Worm (Caenorhabditis elegans): Measurements from ENCODE around the gene F18H3.4.

F18H3.4 gene

ce11 chrX:13518861-13519713, 9.8 kb upstream of the F18H3.4 start, which contains the start of the genes cdk-4 and F18H3.1:
Gene cdk-4 (minus strand): TSS chrX:13518911.
Gene F18H3.1 (plus strand): TSS chrX:13519663.
- TF ChIP-seq lin-35 (GFP tag; optimal IDR thresholded peaks at IDR 0.05), result peak; percentile 23 to 33
- TF ChIP-seq nhr-47 (tag; optimal IDR thresholded peaks at IDR 0.05), result peak; percentile 30
- TF ChIP-seq rnt-1 (tag; optimal IDR thresholded peaks at IDR 0.05), result peak; percentile 30
- peak; percentile 86 for TF ChIP-seq lin-14 (GFP tag; optimal IDR thresholded peaks at IDR 0.05)
- TF ChIP-seq C34B4.2 (tag; optimal IDR thresholded peaks at IDR 0.05), result no peak
- peak; percentile 36 for TF ChIP-seq tbx-2 (tag; optimal IDR thresholded peaks at IDR 0.05)
- no peak for TF ChIP-seq pax-3 (tag; optimal IDR thresholded peaks at IDR 0.05)
- peak; percentile 5 for TF ChIP-seq elt-2 (tag; optimal IDR thresholded peaks at IDR 0.05)
- TF ChIP-seq ces-1 (GFP tag; optimal IDR thresholded peaks at IDR 0.05), result no peak
- TF ChIP-seq C16A3.4 (tag; optimal IDR thresholded peaks at IDR 0.05), result peak; percentile 21
- TF ChIP-seq egl-27 (tag; optimal IDR thresholded peaks at IDR 0.05), result peak in 1 of 2 experiments; percentile 48
- TF ChIP-seq snu-23 (GFP tag; optimal IDR thresholded peaks at IDR 0.05), result peak; percentile 45
- peak; percentile 34 for TF ChIP-seq fkh-8 (tag; optimal IDR thresholded peaks at IDR 0.05)
- peak; percentile 17 for TF ChIP-seq dsc-1 (tag; optimal IDR thresholded peaks at IDR 0.05)
- TF ChIP-seq skn-1 (tag; optimal IDR thresholded peaks at IDR 0.05), result peak; percentile 51
- TF ChIP-seq unc-86 (tag; optimal IDR thresholded peaks at IDR 0.05), result peak; percentile 5
- no peak for TF ChIP-seq efl-1 (optimal IDR thresholded peaks at IDR 0.05)
- TF ChIP-seq efl-1 (GFP tag; optimal IDR thresholded peaks at IDR 0.05 in 1 of 2), result peak in 1 of 2 experiments; percentile 33
- TF ChIP-seq dpl-1 (GFP tag; optimal IDR thresholded peaks at IDR 0.05), result peak in 1 of 3 experiments; percentile 9
- TF ChIP-seq nhr-71 (tag; optimal IDR thresholded peaks at IDR 0.05), result peak; percentile 44
- TF ChIP-seq ceh-82 (tag; optimal IDR thresholded peaks at IDR 0.05), result peak in 1 of 3 experiments; percentile 52
- peak; percentile 34 for TF ChIP-seq lin-13 (GFP tag; optimal IDR thresholded peaks at IDR 0.05)
- TF ChIP-seq nhr-12 (tag; optimal IDR thresholded peaks at IDR 0.05), result no peak
- no peak for TF ChIP-seq alr-1 (tag; optimal IDR thresholded peaks at IDR 0.05; ENCODE audit: borderline replicate concordance)
- TF ChIP-seq jun-1 (tag; optimal IDR thresholded peaks at IDR 0.05), result peak; percentile 38
- TF ChIP-seq lsy-2 (tag; optimal IDR thresholded peaks at IDR 0.05), result peak in 1 of 2 experiments; percentile 61
- peak; percentile 14 for TF ChIP-seq lin-15B (tag; optimal IDR thresholded peaks at IDR 0.05)
- peak; percentile 34 for TF ChIP-seq mep-1 (tag; optimal IDR thresholded peaks at IDR 0.05)
- no peak for TF ChIP-seq sptf-1 (tag; optimal IDR thresholded peaks at IDR 0.05)
- TF ChIP-seq isw-1 (GFP tag; IDR thresholded peaks at IDR 0.05), result peak; percentile 2; the same call in 1 of the 2 replicates
- 0 out of 2 replicates have a peak, but pooled peaks have one; percentile 11 for TF ChIP-seq mab-9 (GFP tag; IDR thresholded peaks at IDR 0.05)
- peak; percentile 11 for TF ChIP-seq nhr-77 (tag; optimal IDR thresholded peaks at IDR 0.05)
- peak in 1 of 2 experiments; percentile 41 for TF ChIP-seq ztf-11 (tag; optimal IDR thresholded peaks at IDR 0.05)
- peak; percentile 14 for TF ChIP-seq snpc-4 (tag; optimal IDR thresholded peaks at IDR 0.05)
- TF ChIP-seq nhr-90 (tag; optimal IDR thresholded peaks at IDR 0.05; ENCODE audit: poor library complexity), result peak; percentile 9
- TF ChIP-seq grh-1 (GFP tag; IDR thresholded peaks at IDR 0.05), result peak; percentile 39; the same call in 1 of the 2 replicates
- peak; percentile 31 for TF ChIP-seq xbp-1 (tag; optimal IDR thresholded peaks at IDR 0.05)
- peak; percentile 79 for TF ChIP-seq nhr-85 (tag)
- TF ChIP-seq zag-1 (tag; optimal IDR thresholded peaks at IDR 0.05), result no peak
- peak; percentile 26 for TF ChIP-seq nhr-20 (tag; optimal IDR thresholded peaks at IDR 0.05)
- TF ChIP-seq nhr-19 (GFP tag; conservative IDR thresholded peaks at IDR 0.05), result no peak
- TF ChIP-seq nhr-237 (tag; optimal IDR thresholded peaks at IDR 0.05), result no peak
- TF ChIP-seq blmp-1 (tag; optimal IDR thresholded peaks at IDR 0.05), result peak; percentile 10

All from whole organism, L1 larva.